Fruit fly (Drosophila melanogaster) whole organism, prepupa: ENCODE results near the gene salr.

ENCODE experiments used
- Blimp-1 ChIP-seq: fragments of 200-800 bp; sonication (Bioruptor generic); optimal IDR thresholded peaks from 3 replicates; lab custom pipeline; 2017; ENCODE audit warnings: missing biosample characterization, missing genetic modification characterization, mild to moderate bottlenecking, moderate library complexity, missing genetic modification reagents
- CG10631 ChIP-seq: fragments of 200-800 bp; sonication (Bioruptor generic); optimal IDR thresholded peaks from 2 replicates; lab custom pipeline; 2016; ENCODE audit warnings: missing biosample characterization, missing genetic modification characterization
- CG10669 ChIP-seq: fragments of 200-800 bp; sonication (Bioruptor generic); optimal IDR thresholded peaks from 3 replicates; lab custom pipeline; 2018; ENCODE audit warnings: missing biosample characterization, mild to moderate bottlenecking, missing genetic modification characterization, moderate library complexity
- CG11294 ChIP-seq: fragments of 200-800 bp; sonication (Bioruptor generic); IDR thresholded peaks from 2 replicates; pipeline ENCODE4 v1.3.6; 2022; ENCODE audit warnings: missing biosample characterization, missing genetic modification characterization
- CG11762 ChIP-seq: fragments of 200-800 bp; sonication (Bioruptor generic); optimal IDR thresholded peaks from 3 replicates; lab custom pipeline; 2016; ENCODE audit warnings: missing biosample characterization, missing genetic modification characterization; ENCODE audit not compliant: insufficient read depth
- CG11902 ChIP-seq: fragments of 200-800 bp; sonication (Bioruptor generic); optimal IDR thresholded peaks from 3 replicates; lab custom pipeline; 2016; ENCODE audit warnings: missing biosample characterization, missing genetic modification characterization
- CG1621 ChIP-seq: fragments of 200-800 bp; sonication (Bioruptor generic); optimal IDR thresholded peaks from 3 replicates; lab custom pipeline; 2018; ENCODE audit warnings: missing biosample characterization, mild to moderate bottlenecking, missing genetic modification characterization
- CG16779 ChIP-seq: fragments of 200-800 bp; sonication (Bioruptor generic); optimal IDR thresholded peaks from 3 replicates; lab custom pipeline; 2017; ENCODE audit warnings: missing biosample characterization, mild to moderate bottlenecking, missing genetic modification characterization
- CG3032 ChIP-seq: fragments of 200-800 bp; optimal IDR thresholded peaks from 2 replicates; lab custom pipeline; 2019; ENCODE audit warnings: missing biosample characterization, mild to moderate bottlenecking, missing genetic modification characterization, moderate library complexity
- CG31627 ChIP-seq: fragments of 200-800 bp; sonication (Bioruptor generic); optimal IDR thresholded peaks from 3 replicates; lab custom pipeline; 2016; ENCODE audit warnings: missing biosample characterization, missing genetic modification characterization
- CG34406 ChIP-seq: fragments of 200-800 bp; sonication (Bioruptor generic); optimal IDR thresholded peaks from 3 replicates; lab custom pipeline; 2016; ENCODE audit warnings: missing biosample characterization, missing genetic modification characterization
- CG3919 ChIP-seq: fragments of 200-800 bp; sonication (Bioruptor generic); optimal IDR thresholded peaks from 3 replicates; lab custom pipeline; 2016; ENCODE audit warnings: missing biosample characterization, missing genetic modification characterization
- CG4318 ChIP-seq: fragments of 200-800 bp; sonication (Bioruptor generic); optimal IDR thresholded peaks from 3 replicates; lab custom pipeline; 2017; ENCODE audit warnings: missing biosample characterization, mild to moderate bottlenecking, missing genetic modification characterization
- CG6276 ChIP-seq: fragments of 200-800 bp; sonication (Bioruptor generic); optimal IDR thresholded peaks from 2 replicates; lab custom pipeline; 2017; ENCODE audit warnings: missing biosample characterization, mild to moderate bottlenecking, missing genetic modification characterization
- CG6792 ChIP-seq: fragments of 200-800 bp; sonication (Bioruptor generic); optimal IDR thresholded peaks from 3 replicates; lab custom pipeline; 2016; ENCODE audit warnings: missing biosample characterization, missing genetic modification characterization
- CG6808 ChIP-seq: fragments of 200-800 bp; sonication (Bioruptor generic); optimal IDR thresholded peaks from 3 replicates; lab custom pipeline; 2017; ENCODE audit warnings: missing biosample characterization, missing genetic modification characterization, mild to moderate bottlenecking, moderate library complexity, missing genetic modification reagents
- CG8319 ChIP-seq: fragments of 200-800 bp; sonication (Bioruptor generic); optimal IDR thresholded peaks from 3 replicates; lab custom pipeline; 2016; ENCODE audit warnings: missing biosample characterization, missing genetic modification characterization
- CG8632 ChIP-seq: fragments of 200-800 bp; sonication (Bioruptor generic); optimal IDR thresholded peaks from 3 replicates; lab custom pipeline; 2016; ENCODE audit warnings: missing biosample characterization, missing genetic modification characterization
- Eip75B ChIP-seq: fragments of 200-800 bp; sonication (Bioruptor generic); optimal IDR thresholded peaks from 3 replicates; lab custom pipeline; 2016; ENCODE audit warnings: missing biosample characterization, missing genetic modification characterization
- Eip78C ChIP-seq: fragments of 200-800 bp; sonication (Bioruptor generic); peaks from one replicate; lab custom pipeline; 2016; ENCODE audit warnings: missing biosample characterization, missing genetic modification characterization
- Eip93F ChIP-seq: fragments of 200-800 bp; sonication (Bioruptor generic); optimal IDR thresholded peaks from 2 replicates; lab custom pipeline; 2016; ENCODE audit warnings: missing biosample characterization, mild to moderate bottlenecking, missing genetic modification characterization
- Ets21C ChIP-seq: fragments of 200-800 bp; sonication (Bioruptor generic); optimal IDR thresholded peaks from 3 replicates; lab custom pipeline; 2016; ENCODE audit warnings: missing biosample characterization, missing genetic modification characterization
- Ets96B ChIP-seq: fragments of 200-800 bp; optimal IDR thresholded peaks from 2 replicates; lab custom pipeline; 2019; ENCODE audit warnings: missing biosample characterization, mild to moderate bottlenecking, missing genetic modification characterization, moderate library complexity
- Gug ChIP-seq: fragments of 200-800 bp; sonication (Bioruptor generic); IDR thresholded peaks from 2 replicates; pipeline ENCODE4 v1.3.6; 2022; ENCODE audit warnings: missing biosample characterization, missing genetic modification characterization
- Hr38 ChIP-seq: sonication (Bioruptor generic); optimal IDR thresholded peaks from 2 replicates; lab custom pipeline; 2016; ENCODE audit warnings: missing biosample characterization, missing genetic modification characterization
- Hr39 ChIP-seq: fragments of 200-800 bp; sonication (Bioruptor generic); optimal IDR thresholded peaks from 2 replicates; lab custom pipeline; 2016; ENCODE audit warnings: missing biosample characterization, missing genetic modification characterization
- Hr4 ChIP-seq: fragments of 200-800 bp; sonication (Bioruptor generic); optimal IDR thresholded peaks from 3 replicates; lab custom pipeline; 2016; ENCODE audit warnings: missing biosample characterization, missing genetic modification characterization
- Lpt ChIP-seq: fragments of 200-800 bp; sonication (Bioruptor generic); optimal IDR thresholded peaks from 3 replicates; lab custom pipeline; 2016; ENCODE audit warnings: missing biosample characterization, missing genetic modification characterization
- Met ChIP-seq: fragments of 200-800 bp; sonication (Bioruptor generic); optimal IDR thresholded peaks from 3 replicates; lab custom pipeline; 2016; ENCODE audit warnings: missing biosample characterization, missing genetic modification characterization
- OdsH ChIP-seq: fragments of 200-800 bp; sonication (Bioruptor generic); optimal IDR thresholded peaks from 3 replicates; lab custom pipeline; 2016; ENCODE audit warnings: missing biosample characterization, missing genetic modification characterization
- Smox ChIP-seq: fragments of 200-800 bp; sonication (Bioruptor generic); optimal IDR thresholded peaks from 3 replicates; lab custom pipeline; 2016; ENCODE audit warnings: missing biosample characterization, missing genetic modification characterization
- Sox102F ChIP-seq: fragments of 200-800 bp; sonication (Bioruptor generic); optimal IDR thresholded peaks from 2 replicates; lab custom pipeline; 2016; ENCODE audit warnings: missing biosample characterization, mild to moderate bottlenecking, missing genetic modification characterization
- Sox14 ChIP-seq: fragments of 200-800 bp; sonication (Bioruptor generic); optimal IDR thresholded peaks from 3 replicates; lab custom pipeline; 2016; ENCODE audit warnings: missing biosample characterization, missing genetic modification characterization
- Sox15 ChIP-seq: fragments of 200-800 bp; sonication (Bioruptor generic); optimal IDR thresholded peaks from 3 replicates; lab custom pipeline; 2016; ENCODE audit warnings: missing biosample characterization, missing genetic modification characterization
- achi ChIP-seq: fragments of 200-800 bp; sonication (Bioruptor generic); optimal IDR thresholded peaks from 3 replicates; lab custom pipeline; 2016; ENCODE audit warnings: missing biosample characterization, missing genetic modification characterization
- acj6 ChIP-seq: fragments of 200-800 bp; sonication (Bioruptor generic); optimal IDR thresholded peaks from 3 replicates; lab custom pipeline; 2016; ENCODE audit warnings: missing biosample characterization, missing genetic modification characterization
- cyc ChIP-seq: fragments of 200-800 bp; sonication (Bioruptor generic); optimal IDR thresholded peaks from 3 replicates; lab custom pipeline; 2016; ENCODE audit warnings: missing biosample characterization, missing genetic modification characterization
- dac ChIP-seq: fragments of 200-800 bp; sonication (Bioruptor generic); optimal IDR thresholded peaks from 2 replicates; lab custom pipeline; 2017; ENCODE audit warnings: missing biosample characterization, mild to moderate bottlenecking, missing genetic modification characterization
- dsx ChIP-seq: fragments of 200-800 bp; optimal IDR thresholded peaks from 3 replicates; lab custom pipeline; 2019; ENCODE audit warnings: missing biosample characterization, mild to moderate bottlenecking, missing genetic modification characterization, moderate library complexity; ENCODE audit not compliant: poor library complexity, severe bottlenecking
- esn ChIP-seq: fragments of 200-800 bp; sonication (Bioruptor generic); optimal IDR thresholded peaks from 2 replicates; lab custom pipeline; 2016; ENCODE audit warnings: missing biosample characterization, mild to moderate bottlenecking, missing genetic modification characterization, moderate library complexity
- fd59A ChIP-seq: fragments of 200-800 bp; sonication (Bioruptor generic); optimal IDR thresholded peaks from 2 replicates; lab custom pipeline; 2017; ENCODE audit warnings: missing biosample characterization, mild to moderate bottlenecking, missing genetic modification characterization, missing genetic modification reagents
- lz ChIP-seq: fragments of 200-800 bp; sonication (Bioruptor generic); optimal IDR thresholded peaks from 3 replicates; lab custom pipeline; 2016; ENCODE audit warnings: missing biosample characterization, missing genetic modification characterization
- pdm3 ChIP-seq: fragments of 200-800 bp; sonication (Bioruptor generic); optimal IDR thresholded peaks from 3 replicates; lab custom pipeline; 2016; ENCODE audit warnings: missing biosample characterization, missing genetic modification characterization
- salr ChIP-seq, 2 experiments: fragments of 200-800 bp; sonication (Bioruptor generic); optimal IDR thresholded peaks; 3 replicates each; lab custom pipeline; 2016 to 2018; ENCODE audit warnings: missing biosample characterization in 2 of 2, missing genetic modification characterization in 2 of 2, mild to moderate bottlenecking in 1 of 2
- spab ChIP-seq: fragments of 200-800 bp; sonication (Bioruptor generic); optimal IDR thresholded peaks from 2 replicates; lab custom pipeline; 2017; ENCODE audit warnings: missing biosample characterization, mild to moderate bottlenecking, missing genetic modification characterization, missing genetic modification reagents
- ss ChIP-seq, 2 experiments: fragments of 200-800 bp; sonication (Bioruptor generic); optimal IDR thresholded peaks; 2 replicates in 1 of 2; 3 replicates in 1 of 2; lab custom pipeline; 2017 to 2018; ENCODE audit warnings: mild to moderate bottlenecking in 2 of 2, missing biosample characterization in 2 of 2, missing genetic modification characterization in 2 of 2, moderate library complexity in 1 of 2
- svp ChIP-seq: fragments of 200-800 bp; sonication (Bioruptor generic); peaks from one replicate; lab custom pipeline; 2016; ENCODE audit warnings: missing biosample characterization, missing genetic modification characterization
- topi ChIP-seq: fragments of 200-800 bp; sonication (Bioruptor generic); optimal IDR thresholded peaks from 3 replicates; lab custom pipeline; 2016; ENCODE audit warnings: missing biosample characterization, missing genetic modification characterization

salr gene

dm6 chr2L:11395636-11396035, 37.0 kb downstream of the salr start (continued):
- TF ChIP-seq Lpt (GFP tag; lab: Kevin White, UChicago): no peak
- TF ChIP-seq CG8319: no peak
- TF ChIP-seq CG10669 (GFP tag; lab: Kevin White, UChicago): peak; percentile 20
- TF ChIP-seq ss (GFP tag; optimal IDR thresholded peaks at IDR 0.05; lab: Kevin White, UChicago): no peak
- TF ChIP-seq CG4318: no peak
- peak; percentile 54 for TF ChIP-seq Hr39 (GFP tag; lab: Kevin White, UChicago)
- peak; percentile 23 for TF ChIP-seq Blimp-1 (GFP tag; lab: Kevin White, UChicago)
- TF ChIP-seq, all 60 proteins: peak for 41

- TF ChIP-seq salr (GFP tag; optimal IDR thresholded peaks at IDR 0.05; lab: Kevin White, UChicago) (peak in 1 of 2 experiments; percentile 62), CG3032 (tag; lab: Kevin White, UChicago) (peak; percentile 41), CG11762 (GFP tag; lab: Kevin White, UChicago) (no peak), Ets96B (tag; lab: Kevin White, UChicago) (peak; percentile 18), CG31627 (peak; percentile 48), Sox14 (GFP tag; lab: Kevin White, UChicago) (peak; percentile 21), fd59A (GFP tag; lab: Kevin White, UChicago) (peak; percentile 8), dsx (GFP tag; lab: Kevin White, UChicago) (no peak), topi (GFP tag; lab: Kevin White, UChicago) (peak; percentile 61), Sox102F (GFP tag; lab: Kevin White, UChicago) (peak; percentile 27), CG6276 (GFP tag; lab: Kevin White, UChicago) (no peak), Gug (GFP tag; lab: Robert Waterston, UW) (no peak), spab (GFP tag; lab: Kevin White, UChicago) (peak; percentile 24), Sox15 (GFP tag; lab: Kevin White, UChicago) (peak; percentile 14), CG3919 (GFP tag; lab: Kevin White, UChicago) (peak; percentile 19), CG1621 (no peak), CG34406 (GFP tag; lab: Kevin White, UChicago) (peak; percentile 39), CG6792 (GFP tag; lab: Kevin White, UChicago) (peak; percentile 21), svp (peak; percentile 84), Eip93F (GFP tag; lab: Kevin White, UChicago) (no peak), CG4318 (no peak), acj6 (GFP tag; lab: Kevin White, UChicago) (peak; percentile 39), OdsH (peak; percentile 30), Smox (GFP tag; lab: Kevin White, UChicago) (peak; percentile 49), CG6808 (peak; percentile 27), Eip75B (GFP tag; lab: Kevin White, UChicago) (no peak), CG16779 (no peak), Hr4 (no peak), cyc (GFP tag; lab: Kevin White, UChicago) (peak; percentile 35), CG11294 (GFP tag; lab: Robert Waterston, UW) (no peak), CG10669 (GFP tag; lab: Kevin White, UChicago) (peak; percentile 39), dac (GFP tag; lab: Kevin White, UChicago) (no peak), CG8632 (GFP tag; lab: Kevin White, UChicago) (peak; percentile 44), Eip78C (GFP tag; lab: Kevin White, UChicago) (peak; percentile 83), ss (GFP tag; optimal IDR thresholded peaks at IDR 0.05; lab: Kevin White, UChicago) (peak in 1 of 2 experiments; percentile 43), Ets21C (GFP tag; lab: Kevin White, UChicago) (peak; percentile 10), CG11902 (GFP tag; lab: Kevin White, UChicago) (peak; percentile 42), Hr38 (GFP tag; lab: Kevin White, UChicago) (no peak), lz (GFP tag; lab: Kevin White, UChicago) (peak; percentile 36), Hr39 (GFP tag; lab: Kevin White, UChicago) (peak; percentile 40), achi (GFP tag; lab: Kevin White, UChicago) (no peak), Blimp-1 (GFP tag; lab: Kevin White, UChicago) (no peak), esn (GFP tag; lab: Kevin White, UChicago) (peak; percentile 60), CG10631 (GFP tag; lab: Kevin White, UChicago) (peak; percentile 38), pdm3 (GFP tag; lab: Kevin White, UChicago) (peak; percentile 20), Met (GFP tag; lab: Kevin White, UChicago) (peak; percentile 52)
Measured at dm6 chr2L:11396157-11396876, 37.6 kb downstream of the salr start.
